Worm (Caenorhabditis elegans) whole organism, L4/young adult: Measurements from ENCODE around the gene srx-118.

Experiments
- W03F9.2 ChIP-seq: fragments of 150-350 bp; optimal IDR thresholded peaks from 2 replicates; lab custom pipeline; 2014; ENCODE audit warnings: missing biosample characterization, missing genetic modification characterization
- dao-5 ChIP-seq: sonication (generic microtip); optimal IDR thresholded peaks from 2 replicates; lab custom pipeline; 2016; ENCODE audit warnings: missing genotype, missing genetic modification characterization, moderate library complexity, missing compliant biosample characterization
- him-1 ChIP-seq: sonication (generic microtip); optimal IDR thresholded peaks from 2 replicates; lab custom pipeline; 2016; ENCODE audit warnings: missing genotype, missing genetic modification reagents, missing genetic modification characterization, missing compliant biosample characterization

DNA sequence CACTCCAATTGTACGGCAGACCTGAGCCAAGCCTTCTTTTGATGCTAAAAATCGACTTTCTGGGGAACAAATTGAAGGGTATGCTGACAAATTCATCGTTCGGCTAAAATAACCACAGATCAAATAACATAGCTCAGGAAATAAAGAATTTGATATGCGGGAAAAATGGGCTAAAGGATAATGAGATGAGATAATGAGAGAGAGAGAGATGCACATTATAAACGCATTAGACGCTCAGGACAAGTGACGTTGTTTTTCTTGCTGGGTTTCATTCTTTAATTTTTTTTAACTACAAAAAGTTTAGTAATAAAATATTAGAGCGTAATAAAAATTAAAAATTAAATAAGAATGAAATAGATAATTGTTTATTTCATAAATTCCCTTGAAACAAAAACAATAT lies 11.0 kb upstream of the srx-118 start, which contains the start of gene srh-69:
- TF ChIP-seq W03F9.2 (tag; lab: Kevin White, UChicago) = no peak
- TF ChIP-seq dao-5 (tag; lab: Kevin White, UChicago) = no peak
- no peak for TF ChIP-seq him-1 (tag; lab: Kevin White, UChicago)
